Worm (Caenorhabditis elegans): ENCODE measurements around the gene mrps-21.

DNA sequence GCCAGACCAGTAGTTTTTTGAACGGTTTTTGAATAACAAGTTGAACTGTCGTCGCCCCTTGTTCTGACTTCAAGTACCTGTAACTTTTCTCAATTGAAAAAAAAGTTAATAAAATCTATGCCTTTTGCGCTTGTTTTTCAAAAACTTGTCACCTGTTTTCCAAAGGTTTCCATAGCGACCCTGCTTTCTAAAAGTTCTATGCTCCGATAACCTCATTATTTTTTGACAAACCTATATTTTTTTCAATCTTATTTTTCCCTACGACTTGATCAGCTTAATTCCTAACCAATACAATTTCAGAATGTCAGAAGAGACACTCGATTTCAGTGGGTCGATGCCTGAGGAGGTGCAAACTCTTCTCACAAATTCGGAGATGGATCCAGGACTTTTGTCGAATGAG lies 11.9 kb downstream of the mrps-21 start, which contains the start of gene F29B9.8:
- TF ChIP-seq nhr-23 (tag; optimal IDR thresholded peaks at IDR 0.05) (no peak), nhr-28 (tag; optimal IDR thresholded peaks at IDR 0.05) (no peak), ceh-82 (tag; optimal IDR thresholded peaks at IDR 0.05) (no peak), unc-62 (GFP tag; optimal IDR thresholded peaks at IDR 0.05) (no peak), hmg-11 (tag; optimal IDR thresholded peaks at IDR 0.05) (no peak), nhr-12 (tag; optimal IDR thresholded peaks at IDR 0.05) (no peak), unc-39 (tag; optimal IDR thresholded peaks at IDR 0.05) (no peak), ama-1 (optimal IDR thresholded peaks at IDR 0.05) (no peak), jun-1 (tag; optimal IDR thresholded peaks at IDR 0.05) (no peak), daf-12 (tag; optimal IDR thresholded peaks at IDR 0.05) (no peak)
